Worm (Caenorhabditis elegans): Measurements from ENCODE around the gene C15H11.10.

- TF ChIP-seq unc-62 (GFP tag; optimal IDR thresholded peaks at IDR 0.05) (no peak), lsy-2 (tag; optimal IDR thresholded peaks at IDR 0.05) (no peak), zag-1 (tag; optimal IDR thresholded peaks at IDR 0.05) (no peak), aly-2 (tag; optimal IDR thresholded peaks at IDR 0.05) (no peak), snpc-4 (tag; optimal IDR thresholded peaks at IDR 0.05) (no peak), ceh-82 (tag; optimal IDR thresholded peaks at IDR 0.05) (no peak), nhr-77 (tag; optimal IDR thresholded peaks at IDR 0.05) (no peak), nhr-10 (tag; optimal IDR thresholded peaks at IDR 0.05) (no peak), mdl-1 (tag; optimal IDR thresholded peaks at IDR 0.05) (no peak), ztf-4 (tag; optimal IDR thresholded peaks at IDR 0.05) (no peak), nhr-25 (tag; optimal IDR thresholded peaks at IDR 0.05) (no peak), nhr-11 (tag; optimal IDR thresholded peaks at IDR 0.05) (no peak), ceh-16 (tag; optimal IDR thresholded peaks at IDR 0.05) (no peak), ama-1 (optimal IDR thresholded peaks at IDR 0.05) (no peak)
These were observed 4.3 kb downstream of the C15H11.10 start for ce11 chrV:14396123-14396669.

Measured in whole organism, L2 larva.